Worm (Caenorhabditis elegans): ENCODE results near the gene F57B9.1.
A peak's percentile ranks its signal among the peaks of the same experiment; 100 is the strongest.

Gene F57B9.1

DNA sequence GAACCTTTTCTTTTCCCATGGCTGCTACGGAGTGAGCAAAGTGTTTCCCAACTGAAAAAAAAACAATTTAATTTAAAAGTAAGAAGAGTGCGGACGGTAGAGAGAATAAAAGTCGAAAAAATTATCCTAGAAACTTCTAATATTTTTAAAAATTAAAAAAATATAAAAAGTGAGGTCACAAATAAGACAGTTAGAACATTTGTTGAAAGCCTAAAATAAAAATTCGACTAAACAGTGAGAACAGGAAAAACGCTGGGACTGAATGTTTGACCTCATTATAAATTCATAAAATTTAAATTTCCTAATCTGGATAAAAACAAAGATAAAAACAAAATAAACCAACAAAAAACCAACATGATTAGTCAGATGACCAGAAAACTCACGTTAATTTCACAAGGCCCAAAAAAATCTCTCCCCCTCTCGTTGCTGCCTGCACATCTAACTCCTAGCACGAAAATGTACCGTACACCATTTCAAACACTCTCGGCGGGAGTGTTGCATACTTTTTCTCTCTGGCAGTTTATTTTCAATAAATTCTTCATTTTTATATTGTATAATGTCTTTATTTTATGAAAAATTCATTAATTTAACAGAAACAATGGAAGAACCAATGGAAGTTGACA lies 9.9 kb downstream of the F57B9.1 start, which contains the start of the genes eef-1A.1 and rfc-4 (continued):
- peak; percentile 6 for TF ChIP-seq nhr-237 (tag; optimal IDR thresholded peaks at IDR 0.05)
- peak; percentile 24; the same call in 1 of the 2 replicates for TF ChIP-seq mdt-29 (GFP tag; IDR thresholded peaks at IDR 0.05)
- no peak for TF ChIP-seq skn-1 (tag; optimal IDR thresholded peaks at IDR 0.05)
- peak; percentile 98 for TF ChIP-seq nhr-77 (tag; optimal IDR thresholded peaks at IDR 0.05)
- no peak for TF ChIP-seq set-16 (GFP tag; IDR thresholded peaks at IDR 0.05)
- TF ChIP-seq nhr-11 (tag; optimal IDR thresholded peaks at IDR 0.05): peak; percentile 98
- TF ChIP-seq ceh-28 (tag; optimal IDR thresholded peaks at IDR 0.05): no peak
- TF ChIP-seq ama-1 (optimal IDR thresholded peaks at IDR 0.05): peak; percentile 66
- TF ChIP-seq ztf-11 (tag; optimal IDR thresholded peaks at IDR 0.05): no peak
- TF ChIP-seq fkh-10 (GFP tag; optimal IDR thresholded peaks at IDR 0.05): peak; percentile 96
- TF ChIP-seq dpl-1 (GFP tag; optimal IDR thresholded peaks at IDR 0.05): peak; percentile 96
- TF ChIP-seq mep-1 (tag; optimal IDR thresholded peaks at IDR 0.05): peak; percentile 98
- TF ChIP-seq gei-8 (GFP tag; optimal IDR thresholded peaks at IDR 0.05): no peak
- peak; percentile 88 for TF ChIP-seq ztf-7 (tag; optimal IDR thresholded peaks at IDR 0.05)
- TF ChIP-seq F26F4.8 (GFP tag; conservative IDR thresholded peaks at IDR 0.05): no peak
- peak; percentile 9 for TF ChIP-seq ceh-62 (tag; optimal IDR thresholded peaks at IDR 0.05)
- TF ChIP-seq hmg-1.1 (GFP tag; IDR thresholded peaks at IDR 0.05): peak; percentile 92
- TF ChIP-seq F44E2.7 (GFP tag; IDR thresholded peaks at IDR 0.05): no peak
- no peak for TF ChIP-seq sdz-12 (GFP tag; optimal IDR thresholded peaks at IDR 0.05)
- TF ChIP-seq nhr-28 (tag; optimal IDR thresholded peaks at IDR 0.05): peak; percentile 94
- peak; percentile 97 for TF ChIP-seq mes-2 (tag; optimal IDR thresholded peaks at IDR 0.05; ENCODE audit: poor library complexity, severe bottlenecking)
- no peak for TF ChIP-seq daf-12 (tag; optimal IDR thresholded peaks at IDR 0.05)
- peak; percentile 89 for TF ChIP-seq nhr-102 (tag; optimal IDR thresholded peaks at IDR 0.05)
- peak; percentile 65; the same call in 1 of the 2 replicates for TF ChIP-seq lin-29 (GFP tag; IDR thresholded peaks at IDR 0.05)
- peak; percentile 99 for TF ChIP-seq aha-1 (tag)
- TF ChIP-seq vab-7 (GFP tag; IDR thresholded peaks at IDR 0.05): peak; percentile 56
- TF ChIP-seq dmd-6 (GFP tag; IDR thresholded peaks at IDR 0.05): peak; percentile 90
- no peak for TF ChIP-seq snpc-4 (tag; optimal IDR thresholded peaks at IDR 0.05)
- peak in 1 of 2 experiments; percentile 99 for TF ChIP-seq unc-62 (GFP tag; optimal IDR thresholded peaks at IDR 0.05 in 1 of 2)
- no peak for TF ChIP-seq unc-62 (tag; optimal IDR thresholded peaks at IDR 0.05)
- TF ChIP-seq Y75B8A.6 (GFP tag; IDR thresholded peaks at IDR 0.05): no peak
- TF ChIP-seq Y105C5A.15 (GFP tag; IDR thresholded peaks at IDR 0.05): no peak
- no peak for TF ChIP-seq unc-39 (tag; optimal IDR thresholded peaks at IDR 0.05)
- no peak for TF ChIP-seq ZK337.2 (GFP tag; IDR thresholded peaks at IDR 0.05)
- TF ChIP-seq php-3 (GFP tag; IDR thresholded peaks at IDR 0.05): peak; percentile 54; the same call in 1 of the 2 replicates
- TF ChIP-seq duxl-1 (tag; optimal IDR thresholded peaks at IDR 0.05; ENCODE audit: poor library complexity): peak; percentile 89
- peak; percentile 55 for TF ChIP-seq spr-3 (GFP tag; optimal IDR thresholded peaks at IDR 0.05)
- peak; percentile 63; the same call in 1 of the 2 replicates for TF ChIP-seq egl-43 (GFP tag; IDR thresholded peaks at IDR 0.05)
- peak; percentile 66 for TF ChIP-seq nhr-48 (tag; optimal IDR thresholded peaks at IDR 0.05)
- no peak for TF ChIP-seq D1046.2 (GFP tag; IDR thresholded peaks at IDR 0.05)
- peak; percentile 75 for TF ChIP-seq jun-1 (tag; optimal IDR thresholded peaks at IDR 0.05)
- TF ChIP-seq tag-97 (GFP tag; IDR thresholded peaks at IDR 0.05): no peak
- peak; percentile 68; the same call in 1 of the 2 replicates for TF ChIP-seq lim-7 (GFP tag; IDR thresholded peaks at IDR 0.05)
- no peak for TF ChIP-seq lir-3 (tag; optimal IDR thresholded peaks at IDR 0.05)
- peak; percentile 71 for TF ChIP-seq F49E8.2 (tag; optimal IDR thresholded peaks at IDR 0.05; ENCODE audit: borderline replicate concordance)
- no peak for TF ChIP-seq mxl-2 (GFP tag; conservative IDR thresholded peaks at IDR 0.05)
- no peak for TF ChIP-seq daf-19 (GFP tag; conservative IDR thresholded peaks at IDR 0.05)
- TF ChIP-seq nhr-10 (tag; optimal IDR thresholded peaks at IDR 0.05): no peak
- peak; percentile 75 for TF ChIP-seq lin-1 (GFP tag; IDR thresholded peaks at IDR 0.05)
- TF ChIP-seq zip-2 (tag; optimal IDR thresholded peaks at IDR 0.05): peak; percentile 71
- TF ChIP-seq nhr-42 (GFP tag; IDR thresholded peaks at IDR 0.05): no peak
- TF ChIP-seq nhr-76 (tag; optimal IDR thresholded peaks at IDR 0.05): peak; percentile 48
- TF ChIP-seq R02D3.7 (tag; optimal IDR thresholded peaks at IDR 0.05): peak; percentile 11
